Fruit fly (Drosophila melanogaster) whole organism, pupa: ENCODE measurements around the gene CG17186.

ENCODE experiments used
- CG10348 ChIP-seq: fragments of 200-800 bp; sonication (Bioruptor generic); IDR thresholded peaks from 2 replicates; pipeline ENCODE4 v1.3.6; 2022; ENCODE audit warnings: missing biosample characterization, missing genetic modification characterization
- CG12605 ChIP-seq: fragments of 200-800 bp; sonication (Bioruptor generic); IDR thresholded peaks from 2 replicates; pipeline ENCODE4 v1.3.6; 2022; ENCODE audit warnings: missing biosample characterization, missing genetic modification characterization
- CG13204 ChIP-seq: fragments of 200-800 bp; sonication (Bioruptor generic); optimal IDR thresholded peaks from 2 replicates; lab custom pipeline; 2018; ENCODE audit warnings: missing biosample characterization, mild to moderate bottlenecking, missing genetic modification characterization, moderate library complexity
- CG14655 ChIP-seq: fragments of 200-800 bp; sonication (Bioruptor generic); optimal IDR thresholded peaks from 3 replicates; lab custom pipeline; 2017; ENCODE audit warnings: mild to moderate bottlenecking, missing biosample characterization, missing genetic modification reagents, missing genetic modification characterization
- CG15710 ChIP-seq: fragments of 200-800 bp; sonication (Bioruptor generic); optimal IDR thresholded peaks from 2 replicates; lab custom pipeline; 2018; ENCODE audit warnings: missing biosample characterization, mild to moderate bottlenecking, missing genetic modification characterization, moderate library complexity
- CG17806 ChIP-seq: fragments of 200-800 bp; sonication (Bioruptor generic); optimal IDR thresholded peaks from 2 replicates; lab custom pipeline; 2018; ENCODE audit warnings: missing biosample characterization, mild to moderate bottlenecking, missing genetic modification characterization, moderate library complexity
- CG32121 ChIP-seq: fragments of 200-800 bp; sonication (Bioruptor generic); IDR thresholded peaks from 2 replicates; pipeline ENCODE4 v1.3.6; 2022; ENCODE audit warnings: missing biosample characterization, missing genetic modification characterization
- CG34367 ChIP-seq: fragments of 200-800 bp; sonication (Bioruptor generic); optimal IDR thresholded peaks from 2 replicates; lab custom pipeline; 2018; ENCODE audit warnings: missing biosample characterization, mild to moderate bottlenecking, missing genetic modification characterization
- CG4496 ChIP-seq: fragments of 200-800 bp; sonication (Bioruptor generic); IDR thresholded peaks from 3 replicates; pipeline ENCODE4 v1.3.6; 2022; ENCODE audit warnings: missing biosample characterization, missing genetic modification characterization
- CG8159 ChIP-seq: fragments of 200-800 bp; sonication (Bioruptor generic); optimal IDR thresholded peaks from 3 replicates; lab custom pipeline; 2018; ENCODE audit warnings: missing biosample characterization, mild to moderate bottlenecking, missing genetic modification characterization, moderate library complexity
- CG8301 ChIP-seq: fragments of 200-800 bp; sonication (Bioruptor generic); optimal IDR thresholded peaks from 2 replicates; lab custom pipeline; 2018; ENCODE audit warnings: missing biosample characterization, mild to moderate bottlenecking, missing genetic modification characterization
- CG9948 ChIP-seq: fragments of 200-800 bp; sonication (Bioruptor generic); optimal IDR thresholded peaks from 2 replicates; lab custom pipeline; 2018; ENCODE audit warnings: missing biosample characterization, mild to moderate bottlenecking, missing genetic modification characterization, moderate library complexity
- D1 ChIP-seq: fragments of 200-800 bp; sonication (Bioruptor generic); optimal IDR thresholded peaks from 2 replicates; lab custom pipeline; 2018; ENCODE audit warnings: missing biosample characterization, mild to moderate bottlenecking, missing genetic modification characterization, moderate library complexity
- EcR ChIP-seq: fragments of 200-800 bp; sonication (Bioruptor generic); optimal IDR thresholded peaks from 3 replicates; lab custom pipeline; 2019; ENCODE audit warnings: missing biosample characterization, missing genetic modification characterization, mild to moderate bottlenecking, moderate library complexity, missing genetic modification reagents
- Ets98B ChIP-seq: fragments of 200-800 bp; sonication (Bioruptor generic); IDR thresholded peaks from 2 replicates; pipeline ENCODE4 v1.3.6; 2022; ENCODE audit warnings: missing biosample characterization, missing genetic modification characterization
- Pif1A ChIP-seq: fragments of 200-800 bp; sonication (Bioruptor generic); optimal IDR thresholded peaks from 3 replicates; lab custom pipeline; 2016; ENCODE audit warnings: missing biosample characterization, missing genetic modification characterization
- Pif1B ChIP-seq: fragments of 200-800 bp; sonication (Bioruptor generic); optimal IDR thresholded peaks from 3 replicates; lab custom pipeline; 2016; ENCODE audit warnings: missing biosample characterization, missing genetic modification characterization
- Snoo ChIP-seq: fragments of 200-800 bp; sonication (Bioruptor generic); optimal IDR thresholded peaks from 3 replicates; lab custom pipeline; 2017; ENCODE audit warnings: missing biosample characterization, mild to moderate bottlenecking, missing genetic modification characterization, inconsistent platforms
- fd96Ca ChIP-seq: fragments of 200-800 bp; sonication (Bioruptor generic); IDR thresholded peaks from 3 replicates; pipeline ENCODE4 v1.3.6; 2022; ENCODE audit warnings: missing biosample characterization, missing genetic modification characterization
- gl ChIP-seq: fragments of 200-800 bp; sonication (Bioruptor generic); optimal IDR thresholded peaks from 2 replicates; lab custom pipeline; 2018; ENCODE audit warnings: missing biosample characterization, mild to moderate bottlenecking, missing genetic modification characterization
- rn ChIP-seq: fragments of 200-800 bp; sonication (Bioruptor generic); IDR thresholded peaks from 2 replicates; pipeline ENCODE4 v1.3.6; 2022; ENCODE audit warnings: missing biosample characterization, missing genetic modification characterization

CG17186 gene

dm6 chr3R:19858017-19858659, 19.2 kb downstream of the CG17186 start:
- TF ChIP-seq CG8301 (tag; lab: Kevin White, UChicago) (no peak), rn (GFP tag; lab: Robert Waterston, UW) (no peak), CG34367 (tag; lab: Kevin White, UChicago) (no peak), CG17806 (no peak), fd96Ca (GFP tag; lab: Robert Waterston, UW) (no peak), D1 (tag; lab: Kevin White, UChicago) (no peak), Ets98B (GFP tag; lab: Robert Waterston, UW) (no peak), gl (no peak), CG12605 (no peak), CG13204 (GFP tag; lab: Kevin White, UChicago) (no peak), CG32121 (GFP tag; lab: Robert Waterston, UW) (no peak), Pif1B (GFP tag; lab: Kevin White, UChicago) (no peak)

- no peak for TF ChIP-seq CG14655 (GFP tag; lab: Kevin White, UChicago)
- peak; percentile 27; the same call in 1 of the 2 replicates for TF ChIP-seq CG12605
- TF ChIP-seq, all 21 proteins: peak for 1
Observed at dm6 chr3R:19847591-19848256, 29.6 kb downstream of the CG17186 start.

- peak; percentile 53 for TF ChIP-seq D1 (tag; lab: Kevin White, UChicago)
- TF ChIP-seq fd96Ca (GFP tag; lab: Robert Waterston, UW), result peak; percentile 53; the same call in 2 of the 3 replicates
- no peak for TF ChIP-seq Pif1B (GFP tag; lab: Kevin White, UChicago)
- TF ChIP-seq CG4496, result peak; percentile 58; the same call in 2 of the 3 replicates
- TF ChIP-seq Ets98B (GFP tag; lab: Robert Waterston, UW), result peak; percentile 51; the same call in 1 of the 2 replicates
- no peak for TF ChIP-seq CG10348 (GFP tag; lab: Robert Waterston, UW)
- TF ChIP-seq Pif1A (GFP tag; lab: Kevin White, UChicago), result no peak
- TF ChIP-seq CG32121 (GFP tag; lab: Robert Waterston, UW), result 0 out of 2 replicates have a peak, but pooled peaks have one; percentile 29
Observed at dm6 chr3R:19846870-19847590, 30.3 kb downstream of the CG17186 start, which contains the start of gene MICU3. TSS of gene MICU3 (plus strand) at chr3R:19847311.

DNA sequence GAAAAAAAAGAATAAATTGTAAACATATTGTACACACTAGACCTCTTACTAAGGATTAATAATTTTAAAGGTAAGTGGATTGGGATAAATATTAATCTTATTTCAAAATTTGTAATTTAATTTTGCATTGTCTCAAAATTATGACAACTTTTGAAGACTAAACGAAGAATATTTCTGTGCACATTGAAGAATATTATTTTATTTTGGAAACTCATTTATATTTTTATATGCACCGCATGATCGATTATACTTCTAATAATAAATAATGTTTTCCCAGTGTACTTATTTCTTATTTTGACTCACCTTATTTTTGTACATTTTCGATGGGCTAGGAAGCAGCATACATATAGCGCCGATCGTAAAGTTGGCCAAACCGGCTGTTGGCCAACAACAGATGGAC, 33.4 kb downstream of the CG17186 start:
- TF ChIP-seq CG10348 (GFP tag; lab: Robert Waterston, UW) (no peak), CG32121 (GFP tag; lab: Robert Waterston, UW) (no peak)

dm6 chr3R:19840545-19840944, 36.8 kb downstream of the CG17186 start, which contains the start of gene CG31459:
TSS of gene CG31459 (plus strand) at chr3R:19840845.
- TF ChIP-seq Snoo (tag; lab: Kevin White, UChicago) (no peak), CG9948 (no peak), CG32121 (GFP tag; lab: Robert Waterston, UW) (no peak), CG8301 (tag; lab: Kevin White, UChicago) (no peak), rn (GFP tag; lab: Robert Waterston, UW) (no peak), CG14655 (GFP tag; lab: Kevin White, UChicago) (no peak), gl (no peak), CG15710 (tag; lab: Kevin White, UChicago) (no peak), CG10348 (GFP tag; lab: Robert Waterston, UW) (no peak), CG34367 (tag; lab: Kevin White, UChicago) (no peak), CG13204 (GFP tag; lab: Kevin White, UChicago) (no peak)

DNA sequence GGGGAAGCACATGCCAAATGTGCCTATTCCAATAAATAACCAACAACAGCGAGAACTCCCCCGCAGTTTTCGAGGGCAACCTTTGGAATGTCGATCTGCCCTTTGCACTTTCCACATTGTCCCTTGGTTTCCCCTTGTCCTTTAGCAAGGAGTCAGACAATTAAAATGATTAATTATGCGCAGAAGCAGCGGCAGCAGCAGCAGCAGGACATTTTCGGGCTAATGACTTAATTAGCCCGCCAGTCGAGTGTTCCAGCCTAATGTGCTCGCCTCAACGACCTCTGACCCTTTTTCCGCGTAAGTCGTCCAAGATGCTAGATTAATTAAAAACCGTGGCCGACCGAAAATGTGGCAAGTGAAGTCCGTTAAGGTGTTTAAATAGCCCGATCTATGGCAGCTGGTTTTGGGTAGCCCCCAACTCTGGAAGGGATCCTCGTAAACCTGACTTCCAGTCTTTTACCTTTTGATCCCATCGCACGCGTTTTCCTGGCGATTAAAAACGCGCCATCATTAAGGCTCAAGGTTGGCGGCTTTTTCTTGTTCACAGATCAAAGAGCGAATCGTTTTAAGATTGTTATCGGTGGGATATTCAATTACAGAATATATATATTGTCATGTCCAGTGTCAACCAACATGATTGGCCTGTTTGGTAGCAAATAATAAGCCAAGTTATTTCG, 38.3 kb downstream of the CG17186 start:
- TF ChIP-seq Pif1A (GFP tag; lab: Kevin White, UChicago), result no peak
- TF ChIP-seq rn (GFP tag; lab: Robert Waterston, UW), result no peak
- no peak for TF ChIP-seq Ets98B (GFP tag; lab: Robert Waterston, UW)
- TF ChIP-seq CG15710 (tag; lab: Kevin White, UChicago), result no peak
- TF ChIP-seq CG32121 (GFP tag; lab: Robert Waterston, UW), result no peak
- no peak for TF ChIP-seq Pif1B (GFP tag; lab: Kevin White, UChicago)

dm6 chr3R:19836687-19837086, 40.6 kb downstream of the CG17186 start, which contains the start of gene bnl:
TSS of gene bnl (minus strand) at chr3R:19836817.
- TF ChIP-seq D1 (tag; lab: Kevin White, UChicago) (no peak), Snoo (tag; lab: Kevin White, UChicago) (peak; percentile 13), Pif1B (GFP tag; lab: Kevin White, UChicago) (peak; percentile 67), CG9948 (no peak), Ets98B (GFP tag; lab: Robert Waterston, UW) (peak; percentile 75), CG12605 (peak; percentile 80), CG15710 (tag; lab: Kevin White, UChicago) (no peak), CG8159 (tag; lab: Kevin White, UChicago) (no peak), fd96Ca (GFP tag; lab: Robert Waterston, UW) (no peak; the same call in 2 of the 3 replicates), CG4496 (peak; percentile 84), CG13204 (GFP tag; lab: Kevin White, UChicago) (no peak), CG34367 (tag; lab: Kevin White, UChicago) (peak; percentile 18), CG8301 (tag; lab: Kevin White, UChicago) (peak; percentile 28), rn (GFP tag; lab: Robert Waterston, UW) (no peak), CG14655 (GFP tag; lab: Kevin White, UChicago) (peak; percentile 36), Pif1A (GFP tag; lab: Kevin White, UChicago) (peak; percentile 56), gl (no peak), CG10348 (GFP tag; lab: Robert Waterston, UW) (no peak), CG32121 (GFP tag; lab: Robert Waterston, UW) (peak; percentile 75), CG17806 (no peak), EcR (GFP tag; lab: Kevin White, UChicago) (no peak)
